Fruit fly (Drosophila melanogaster): Measurements from ENCODE around the gene Cpr64Ac.

Gene Cpr64Ac

dm6 chr3L:4228187-4228836, 15.6 kb upstream of the Cpr64Ac start (continued):
- TF ChIP-seq Antp (GFP tag; optimal IDR thresholded peaks at IDR 0.05), result peak; percentile 94
- TF ChIP-seq CG15011 (GFP tag; optimal IDR thresholded peaks at IDR 0.05), result peak; percentile 84
- TF ChIP-seq lmd (GFP tag; IDR thresholded peaks at IDR 0.05), result peak; percentile 97
- peak; percentile 93 for TF ChIP-seq NC2β (GFP tag; optimal IDR thresholded peaks at IDR 0.05)
- TF ChIP-seq fd3F (GFP tag; optimal IDR thresholded peaks at IDR 0.05), result peak; percentile 84
- TF ChIP-seq MESR4 (GFP tag; optimal IDR thresholded peaks at IDR 0.05), result peak; percentile 56
- TF ChIP-seq Doc3 (GFP tag; IDR thresholded peaks at IDR 0.05; ENCODE audit: partially characterized antibody), result no peak
- TF ChIP-seq cas (GFP tag; IDR thresholded peaks at IDR 0.05), result peak; percentile 67; the same call in 1 of the 2 replicates
- peak; percentile 90 for TF ChIP-seq CG13624 (GFP tag; optimal IDR thresholded peaks at IDR 0.05)
- TF ChIP-seq sqz (GFP tag; optimal IDR thresholded peaks at IDR 0.05), result peak; percentile 92
- TF ChIP-seq da (GFP tag; optimal IDR thresholded peaks at IDR 0.05), result peak; percentile 83
- peak; percentile 87 for TF ChIP-seq dan (GFP tag; IDR thresholded peaks at IDR 0.05)
- TF ChIP-seq CG3281 (GFP tag; optimal IDR thresholded peaks at IDR 0.05), result peak; percentile 84
- TF ChIP-seq Gsc (GFP tag; IDR thresholded peaks at IDR 0.05), result peak; percentile 94
- TF ChIP-seq CG4617 (GFP tag; optimal IDR thresholded peaks at IDR 0.05; ENCODE audit: borderline replicate concordance), result peak; percentile 88
- no peak for TF ChIP-seq pita (GFP tag; optimal IDR thresholded peaks at IDR 0.05)
- peak; percentile 94 for TF ChIP-seq nau (GFP tag; optimal IDR thresholded peaks at IDR 0.05)
- TF ChIP-seq tio (GFP tag; optimal IDR thresholded peaks at IDR 0.05), result peak; percentile 84
- TF ChIP-seq Jarid2 (GFP tag; optimal IDR thresholded peaks at IDR 0.05), result peak; percentile 81
- no peak for TF ChIP-seq inv (GFP tag; IDR thresholded peaks at IDR 0.05; ENCODE audit: partially characterized antibody)
- TF ChIP-seq Dref (GFP tag; IDR thresholded peaks at IDR 0.05), result no peak
- peak; percentile 96 for TF ChIP-seq fd96Cb (tag; optimal IDR thresholded peaks at IDR 0.05)
- TF ChIP-seq CG3065 (GFP tag; optimal IDR thresholded peaks at IDR 0.05), result peak; percentile 89
- peak; percentile 43 for TF ChIP-seq mirr (GFP tag; optimal IDR thresholded peaks at IDR 0.05)
- peak; percentile 92 for TF ChIP-seq eyg (GFP tag; optimal IDR thresholded peaks at IDR 0.05)
- peak; percentile 97 for TF ChIP-seq stc (GFP tag; IDR thresholded peaks at IDR 0.05)
- TF ChIP-seq insv (GFP tag; optimal IDR thresholded peaks at IDR 0.05), result peak; percentile 32 to 62
- peak; percentile 87 for TF ChIP-seq CG3838 (GFP tag; optimal IDR thresholded peaks at IDR 0.05)
- TF ChIP-seq CkIIα-i1 (GFP tag; IDR thresholded peaks at IDR 0.05), result peak; percentile 80; the same call in 1 of the 2 replicates
- peak; percentile 93 for TF ChIP-seq CrebB (tag; optimal IDR thresholded peaks at IDR 0.05)
- peak; percentile 92 for TF ChIP-seq CG18764 (GFP tag; optimal IDR thresholded peaks at IDR 0.05)
- peak; percentile 94 to 96 for TF ChIP-seq dpn (GFP tag; optimal IDR thresholded peaks at IDR 0.05)
- TF ChIP-seq B-H2 (GFP tag; optimal IDR thresholded peaks at IDR 0.05), result peak; percentile 77
- no peak for TF ChIP-seq CG15479 (GFP tag; optimal IDR thresholded peaks at IDR 0.05)
- TF ChIP-seq unc-4 (GFP tag; IDR thresholded peaks at IDR 0.05; ENCODE audit: partially characterized antibody), result no peak
- no peak for TF ChIP-seq hkb (optimal IDR thresholded peaks at IDR 0.05)
- peak; percentile 98 for TF ChIP-seq hkb (GFP tag; IDR thresholded peaks at IDR 0.05)
- peak; percentile 90 for TF ChIP-seq caup (GFP tag; optimal IDR thresholded peaks at IDR 0.05; ENCODE audit: severe bottlenecking)
- peak; percentile 18 for TF ChIP-seq CG3995 (GFP tag; optimal IDR thresholded peaks at IDR 0.05)
- TF ChIP-seq CG11560 (tag; IDR thresholded peaks at IDR 0.05), result peak; percentile 80
- TF ChIP-seq CG17385 (GFP tag; optimal IDR thresholded peaks at IDR 0.05), result peak; percentile 95
- peak; percentile 81 for TF ChIP-seq Taf1 (GFP tag; IDR thresholded peaks at IDR 0.05)
- TF ChIP-seq NK7.1 (GFP tag; optimal IDR thresholded peaks at IDR 0.05), result peak; percentile 94
- peak; percentile 85 for TF ChIP-seq Ets97D (GFP tag; optimal IDR thresholded peaks at IDR 0.05)
- peak; percentile 85 for TF ChIP-seq CG32532 (GFP tag; IDR thresholded peaks at IDR 0.05)
- TF ChIP-seq CG16779 (GFP tag; IDR thresholded peaks at IDR 0.05), result peak; percentile 78; the same call in 1 of the 2 replicates
- TF ChIP-seq Atf3 (GFP tag; optimal IDR thresholded peaks at IDR 0.05), result peak; percentile 97
- TF ChIP-seq CG17328 (GFP tag; IDR thresholded peaks at IDR 0.05), result peak; percentile 99
- peak; percentile 94 for TF ChIP-seq CG10959 (GFP tag; IDR thresholded peaks at IDR 0.05)
- TF ChIP-seq CG7987 (GFP tag; optimal IDR thresholded peaks at IDR 0.05), result peak; percentile 85

Measured in whole organism, embryonic.